Fruit fly (Drosophila melanogaster): ENCODE measurements around the gene crim.

The crim gene

dm6 chr3L:11696294-11697116 is 14.7 kb downstream of the crim start, which contains the start of gene Dph1 (continued):
- TF ChIP-seq run (tag; optimal IDR thresholded peaks at IDR 0.05) (peak; percentile 8), CG2889 (GFP tag; IDR thresholded peaks at IDR 0.05) (peak; percentile 97), jing (GFP tag; optimal IDR thresholded peaks at IDR 0.05) (peak; percentile 75), Nf-YC (tag; optimal IDR thresholded peaks at IDR 0.05) (peak; percentile 66), ttk (GFP tag; IDR thresholded peaks at IDR 0.05) (peak; percentile 80; the same call in 1 of the 2 replicates), btn (GFP tag; optimal IDR thresholded peaks at IDR 0.05) (peak; percentile 88), lov (optimal IDR thresholded peaks at IDR 0.05) (no peak), lov (GFP tag; IDR thresholded peaks at IDR 0.05) (peak; percentile 67; the same call in 1 of the 3 replicates), CG18262 (tag; optimal IDR thresholded peaks at IDR 0.05) (peak; percentile 85), Hmx (GFP tag; optimal IDR thresholded peaks at IDR 0.05) (no peak), croc (GFP tag; conservative IDR thresholded peaks at IDR 0.05) (no peak; the same call in 1 of the 3 replicates), CG18599 (GFP tag; optimal IDR thresholded peaks at IDR 0.05) (peak; percentile 87), Mrtf (GFP tag; IDR thresholded peaks at IDR 0.05) (peak; percentile 87; the same call in 2 of the 3 replicates), fd96Cb (tag; optimal IDR thresholded peaks at IDR 0.05) (peak; percentile 81), CG6854 (GFP tag; optimal IDR thresholded peaks at IDR 0.05) (peak; percentile 78), tx (GFP tag; optimal IDR thresholded peaks at IDR 0.05) (peak; percentile 83), CG11696 (GFP tag; IDR thresholded peaks at IDR 0.05) (peak; percentile 67), luna (GFP tag; optimal IDR thresholded peaks at IDR 0.05) (peak; percentile 64), slbo (GFP tag; IDR thresholded peaks at IDR 0.05) (peak; percentile 83), nau (GFP tag; optimal IDR thresholded peaks at IDR 0.05) (peak; percentile 72), crc (GFP tag; optimal IDR thresholded peaks at IDR 0.05) (peak; percentile 90), CG1647 (GFP tag; optimal IDR thresholded peaks at IDR 0.05) (peak; percentile 42), Blimp-1 (GFP tag; optimal IDR thresholded peaks at IDR 0.05) (peak; percentile 81), HLHmδ (GFP tag; optimal IDR thresholded peaks at IDR 0.05) (no peak), pita (GFP tag; optimal IDR thresholded peaks at IDR 0.05) (no peak)

DNA sequence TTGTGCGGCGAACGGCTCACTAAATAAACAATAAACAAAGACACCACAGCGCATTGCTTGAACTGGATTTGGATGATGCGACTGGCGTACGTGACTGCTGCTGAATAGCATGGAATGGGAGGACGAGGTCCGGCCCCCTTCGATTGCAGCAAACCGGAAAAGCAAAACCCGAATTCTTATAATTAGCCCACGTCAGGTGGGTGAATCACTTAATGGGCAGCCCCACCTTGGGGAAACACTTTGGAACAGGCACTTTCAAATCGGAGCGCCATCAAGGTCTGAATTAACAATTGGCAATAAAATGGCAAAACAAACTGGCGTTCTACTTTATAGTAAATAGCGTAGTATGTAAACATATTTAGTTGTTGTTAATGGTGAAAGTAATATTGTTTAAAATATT is 15.4 kb downstream of the crim start:
- TF ChIP-seq CG6272 (GFP tag; IDR thresholded peaks at IDR 0.05) (no peak), CG6175 (GFP tag; IDR thresholded peaks at IDR 0.05) (no peak), HLHmδ (GFP tag; optimal IDR thresholded peaks at IDR 0.05) (no peak), Eip74EF (GFP tag; optimal IDR thresholded peaks at IDR 0.05) (peak in 1 of 2 experiments; percentile 94), rib (GFP tag; IDR thresholded peaks at IDR 0.05) (peak; percentile 48; the same call in 1 of the 2 replicates), exex (tag; optimal IDR thresholded peaks at IDR 0.05) (no peak), CG6254 (GFP tag; optimal IDR thresholded peaks at IDR 0.05) (no peak), CG1233 (GFP tag; optimal IDR thresholded peaks at IDR 0.05) (no peak), CG17912 (GFP tag; optimal IDR thresholded peaks at IDR 0.05) (no peak)

dm6 chr3L:11695063-11695462 is 16.1 kb downstream of the crim start:
- TF ChIP-seq CG4328 (GFP tag; optimal IDR thresholded peaks at IDR 0.05) (no peak), sd (tag; optimal IDR thresholded peaks at IDR 0.05) (no peak), Med (GFP tag) (peak; percentile 63), Ets65A (GFP tag) (peak; percentile 23), ken (GFP tag; IDR thresholded peaks at IDR 0.05) (0 out of 3 replicates have a peak, but pooled peaks have one; percentile 33), CG8478 (optimal IDR thresholded peaks at IDR 0.05) (peak; percentile 82)

All from whole organism, embryonic.